Fruit fly (Drosophila melanogaster) whole organism, wandering third instar larva: ENCODE data around the gene Frq1.

ENCODE experiments used
- CG32264 ChIP-seq: fragments of 200-800 bp; sonication (Bioruptor generic); optimal IDR thresholded peaks from 2 replicates; lab custom pipeline; 2016; ENCODE audit warnings: missing biosample characterization, missing genetic modification characterization
- CG9705 ChIP-seq: fragments of 200-800 bp; sonication (Bioruptor generic); optimal IDR thresholded peaks from 2 replicates; lab custom pipeline; 2018; ENCODE audit warnings: missing biosample characterization, mild to moderate bottlenecking, missing genetic modification characterization
- CrebA ChIP-seq: fragments of 200-800 bp; sonication (Bioruptor generic); optimal IDR thresholded peaks from 2 replicates; lab custom pipeline; 2016; ENCODE audit warnings: missing biosample characterization, mild to moderate bottlenecking, missing genetic modification characterization, borderline replicate concordance
- Dfd ChIP-seq: fragments of >200 bp; optimal IDR thresholded peaks from 2 replicates; lab custom pipeline; 2017; ENCODE audit warnings: missing biosample characterization, missing genetic modification characterization
- Dif ChIP-seq: fragments of 200-275, 200-300 bp; sonication (Bioruptor generic); optimal IDR thresholded peaks from 2 replicates; lab custom pipeline; 2018; ENCODE audit warnings: missing biosample characterization, missing genetic modification characterization; ENCODE audit not compliant: partially characterized antibody
- HLH106 ChIP-seq: fragments of 200-800 bp; optimal IDR thresholded peaks from 3 replicates; lab custom pipeline; 2019; ENCODE audit warnings: missing biosample characterization, mild to moderate bottlenecking, missing genetic modification characterization, moderate library complexity
- Hnf4 ChIP-seq: fragments of 200-800 bp; sonication (Bioruptor generic); optimal IDR thresholded peaks from 2 replicates; lab custom pipeline; 2016; ENCODE audit warnings: missing biosample characterization, mild to moderate bottlenecking, missing genetic modification characterization
- Hr78 ChIP-seq: fragments of >200 bp; optimal IDR thresholded peaks from 2 replicates; lab custom pipeline; 2017; ENCODE audit warnings: missing biosample characterization, missing genetic modification characterization
- Hr83 ChIP-seq: fragments of 200-300 bp; sonication (Bioruptor generic); optimal IDR thresholded peaks from 2 replicates; lab custom pipeline; 2016; ENCODE audit warnings: missing biosample characterization, mild to moderate bottlenecking, missing genetic modification characterization, moderate library complexity; ENCODE audit not compliant: poor library complexity, severe bottlenecking
- Jra ChIP-seq: sonication (Bioruptor generic); optimal IDR thresholded peaks from 2 replicates; lab custom pipeline; 2016; ENCODE audit warnings: missing biosample characterization, missing genetic modification characterization
- Myc ChIP-seq: fragments of >200 bp; optimal IDR thresholded peaks from 2 replicates; lab custom pipeline; 2017
- N ChIP-seq: fragments of >200 bp; optimal IDR thresholded peaks from 2 replicates; lab custom pipeline; 2018; ENCODE audit warnings: missing biosample characterization, missing external identifiers, missing genetic modification characterization
- Rel ChIP-seq, 2 experiments: fragments of 200-800 bp; sonication (Bioruptor generic) in 1 of 2; optimal IDR thresholded peaks; 2 replicates in 1 of 2; 3 replicates in 1 of 2; lab custom pipeline; 2016 to 2019; ENCODE audit warnings: mild to moderate bottlenecking in 2 of 2, missing biosample characterization in 2 of 2, missing genetic modification characterization in 2 of 2, moderate library complexity in 1 of 2
- Sp1 ChIP-seq: fragments of 200-800 bp; sonication (Bioruptor generic); optimal IDR thresholded peaks from 3 replicates; lab custom pipeline; 2019; ENCODE audit warnings: missing biosample characterization, mild to moderate bottlenecking, missing genetic modification characterization, moderate library complexity
- Vsx2 ChIP-seq: fragments of 200-300, 225-300 bp; sonication (Bioruptor generic); optimal IDR thresholded peaks from 2 replicates; lab custom pipeline; 2018; ENCODE audit warnings: missing biosample characterization, missing genetic modification characterization; ENCODE audit not compliant: partially characterized antibody
- brk ChIP-seq: fragments of 200-800 bp; sonication (Bioruptor generic); optimal IDR thresholded peaks from 2 replicates; lab custom pipeline; 2016; ENCODE audit warnings: missing biosample characterization, mild to moderate bottlenecking, missing genetic modification characterization
- dmrt93B ChIP-seq: fragments of 200-800 bp; sonication (Bioruptor generic); optimal IDR thresholded peaks from 2 replicates; lab custom pipeline; 2018; ENCODE audit warnings: missing biosample characterization, mild to moderate bottlenecking, missing genetic modification characterization
- ey ChIP-seq: fragments of 200-800 bp; sonication (Bioruptor generic); optimal IDR thresholded peaks from 2 replicates; lab custom pipeline; 2016; ENCODE audit warnings: missing biosample characterization, missing genetic modification characterization
- foxo ChIP-seq, 2 experiments: fragments of 200-800 bp; sonication (Bioruptor generic); optimal IDR thresholded peaks; 2 replicates in 1 of 2; 3 replicates in 1 of 2; lab custom pipeline; 2016 to 2017; ENCODE audit warnings: missing biosample characterization in 2 of 2, missing genetic modification characterization in 2 of 2
- fru ChIP-seq: fragments of 200-800 bp; sonication (Bioruptor generic); optimal IDR thresholded peaks from 3 replicates; lab custom pipeline; 2016; ENCODE audit warnings: missing biosample characterization, mild to moderate bottlenecking, missing genetic modification characterization
- h ChIP-seq: fragments of 200-800 bp; sonication (Bioruptor generic); optimal IDR thresholded peaks from 3 replicates; lab custom pipeline; 2016; ENCODE audit warnings: missing biosample characterization, mild to moderate bottlenecking, missing genetic modification characterization
- jim ChIP-seq: fragments of 175-275, 200-325 bp; sonication (Bioruptor generic); optimal IDR thresholded peaks from 2 replicates; lab custom pipeline; 2016; ENCODE audit warnings: missing biosample characterization, mild to moderate bottlenecking, missing genetic modification characterization
- lola ChIP-seq: fragments of >200 bp; optimal IDR thresholded peaks from 2 replicates; lab custom pipeline; 2017; ENCODE audit warnings: missing biosample characterization, missing genetic modification characterization
- pan ChIP-seq: fragments of >200 bp; optimal IDR thresholded peaks from 2 replicates; lab custom pipeline; 2017
- psq ChIP-seq: fragments of 200-800 bp; sonication (Bioruptor generic); optimal IDR thresholded peaks from 3 replicates; lab custom pipeline; 2017; ENCODE audit warnings: missing biosample characterization, mild to moderate bottlenecking, missing genetic modification characterization, moderate library complexity
- rgr ChIP-seq: fragments of 200-800 bp; sonication (Bioruptor generic); optimal IDR thresholded peaks from 3 replicates; lab custom pipeline; 2016; ENCODE audit warnings: missing biosample characterization, mild to moderate bottlenecking, missing genetic modification characterization
- sage ChIP-seq: fragments of 200-800 bp; sonication (Bioruptor generic); optimal IDR thresholded peaks from 2 replicates; lab custom pipeline; 2016; ENCODE audit warnings: missing biosample characterization, mild to moderate bottlenecking, missing genetic modification characterization
- sv ChIP-seq: fragments of 200-800 bp; sonication (Bioruptor generic); optimal IDR thresholded peaks from 3 replicates; lab custom pipeline; 2016; ENCODE audit warnings: missing biosample characterization, missing genetic modification characterization
- tai ChIP-seq: sonication (Bioruptor generic); optimal IDR thresholded peaks from 2 replicates; lab custom pipeline; 2016; ENCODE audit warnings: missing biosample characterization, missing genetic modification characterization
- usp ChIP-seq: fragments of >200 bp; optimal IDR thresholded peaks from 2 replicates; lab custom pipeline; 2017; ENCODE audit warnings: missing biosample characterization, missing genetic modification characterization
- woc ChIP-seq: sonication (Bioruptor generic); optimal IDR thresholded peaks from 2 replicates; lab custom pipeline; 2016; ENCODE audit warnings: missing biosample characterization, mild to moderate bottlenecking, missing genetic modification characterization

Frq1 gene

dm6 chrX:18154955-18155419 is at the start of gene Frq1:
Gene Frq1, plus strand, starts transcription at chrX:18155369.
- no peak for TF ChIP-seq ey (GFP tag; lab: Kevin White, UChicago)
- no peak for TF ChIP-seq jim
- no peak for TF ChIP-seq psq
- TF ChIP-seq CG32264 (GFP tag; lab: Kevin White, UChicago), result no peak
- TF ChIP-seq Jra (GFP tag; lab: Kevin White, UChicago), result no peak
- no peak for TF ChIP-seq HLH106 (tag; lab: Kevin White, UChicago)
- TF ChIP-seq CG9705, result no peak
- no peak for TF ChIP-seq Dif (GFP tag; lab: Kevin White, UChicago)
- TF ChIP-seq sv (GFP tag; lab: Kevin White, UChicago), result no peak
- no peak for TF ChIP-seq foxo (GFP tag; optimal IDR thresholded peaks at IDR 0.05; lab: Kevin White, UChicago)
- no peak for TF ChIP-seq Rel (GFP tag; optimal IDR thresholded peaks at IDR 0.05; lab: Kevin White, UChicago)
- TF ChIP-seq Rel (tag; optimal IDR thresholded peaks at IDR 0.05; lab: Kevin White, UChicago), result no peak
- no peak for TF ChIP-seq rgr
- no peak for TF ChIP-seq lola (GFP tag; lab: Kevin White, UChicago)
- no peak for TF ChIP-seq pan (lab: Kevin White, UChicago)
- TF ChIP-seq CrebA (GFP tag; lab: Kevin White, UChicago), result no peak
- no peak for TF ChIP-seq Myc (lab: Kevin White, UChicago)
- TF ChIP-seq Hr83 (GFP tag; lab: Kevin White, UChicago), result no peak
- TF ChIP-seq fru (GFP tag; lab: Kevin White, UChicago), result no peak
- TF ChIP-seq, all 38 proteins: peak for 0

dm6 chrX:18106686-18107085 is 48.5 kb upstream of the Frq1 start:
- TF ChIP-seq Jra (GFP tag; lab: Kevin White, UChicago) (no peak), Dif (GFP tag; lab: Kevin White, UChicago) (no peak), dmrt93B (GFP tag; lab: Kevin White, UChicago) (no peak), sage (GFP tag; lab: Kevin White, UChicago) (no peak), ey (GFP tag; lab: Kevin White, UChicago) (no peak), jim (no peak), Hnf4 (no peak), Hr83 (GFP tag; lab: Kevin White, UChicago) (no peak), brk (GFP tag; lab: Kevin White, UChicago) (no peak), Myc (lab: Kevin White, UChicago) (no peak), Hr78 (no peak), foxo (GFP tag; optimal IDR thresholded peaks at IDR 0.05; lab: Kevin White, UChicago) (no peak), h (GFP tag; lab: Kevin White, UChicago) (no peak), rgr (no peak), CrebA (GFP tag; lab: Kevin White, UChicago) (no peak), lola (GFP tag; lab: Kevin White, UChicago) (no peak), usp (GFP tag; lab: Kevin White, UChicago) (no peak)

dm6 chrX:18108676-18109075 is 46.5 kb upstream of the Frq1 start:
- TF ChIP-seq pan (lab: Kevin White, UChicago), result no peak
- TF ChIP-seq dmrt93B (GFP tag; lab: Kevin White, UChicago), result no peak
- no peak for TF ChIP-seq Vsx2
- no peak for TF ChIP-seq brk (GFP tag; lab: Kevin White, UChicago)
- no peak for TF ChIP-seq CG32264 (GFP tag; lab: Kevin White, UChicago)
- TF ChIP-seq Sp1 (GFP tag; lab: Kevin White, UChicago), result no peak

dm6 chrX:18114770-18115169 is 40.4 kb upstream of the Frq1 start:
- no peak for TF ChIP-seq N (GFP tag; lab: Kevin White, UChicago)
- no peak for TF ChIP-seq sv (GFP tag; lab: Kevin White, UChicago)
- no peak for TF ChIP-seq CG32264 (GFP tag; lab: Kevin White, UChicago)
- no peak for TF ChIP-seq tai (GFP tag; lab: Kevin White, UChicago)
- no peak for TF ChIP-seq psq

- no peak for TF ChIP-seq woc
- TF ChIP-seq pan (lab: Kevin White, UChicago), result no peak
- TF ChIP-seq CG32264 (GFP tag; lab: Kevin White, UChicago), result no peak
- no peak for TF ChIP-seq Dfd (GFP tag; lab: Kevin White, UChicago)
- no peak for TF ChIP-seq rgr
- no peak for TF ChIP-seq sage (GFP tag; lab: Kevin White, UChicago)
- TF ChIP-seq jim, result no peak
- TF ChIP-seq, all 38 proteins: peak for 0
Observed at dm6 chrX:18116811-18117383, 38.3 kb upstream of the Frq1 start, which contains the start of gene wupA. Gene wupA, minus strand, starts transcription at chrX:18116922.
